Worm (Caenorhabditis elegans): Measurements from ENCODE around the gene srt-15.

ce11 chrV:3021306-3021705 is 40.7 kb downstream of the srt-15 start, which contains the start of gene irld-12:
- TF ChIP-seq ref-1 (GFP tag; conservative IDR thresholded peaks at IDR 0.05): no peak
- TF ChIP-seq tab-1 (GFP tag; IDR thresholded peaks at IDR 0.05): no peak
- no peak for TF ChIP-seq klf-2 (GFP tag; conservative IDR thresholded peaks at IDR 0.05)
- no peak for TF ChIP-seq flt-1 (GFP tag; IDR thresholded peaks at IDR 0.05)
- no peak for TF ChIP-seq T22C8.4 (GFP tag; IDR thresholded peaks at IDR 0.05)

Measured in whole organism, midembryonic.